Worm (Caenorhabditis elegans) whole organism, dauer: ENCODE results near the gene sbp-1.

ENCODE experiments used
- unc-62 ChIP-seq: sonication (generic microtip); optimal IDR thresholded peaks from 2 replicates; lab custom pipeline; 2017; ENCODE audit warnings: missing biosample characterization, missing genetic modification reagents, missing genetic modification characterization

The sbp-1 gene

DNA sequence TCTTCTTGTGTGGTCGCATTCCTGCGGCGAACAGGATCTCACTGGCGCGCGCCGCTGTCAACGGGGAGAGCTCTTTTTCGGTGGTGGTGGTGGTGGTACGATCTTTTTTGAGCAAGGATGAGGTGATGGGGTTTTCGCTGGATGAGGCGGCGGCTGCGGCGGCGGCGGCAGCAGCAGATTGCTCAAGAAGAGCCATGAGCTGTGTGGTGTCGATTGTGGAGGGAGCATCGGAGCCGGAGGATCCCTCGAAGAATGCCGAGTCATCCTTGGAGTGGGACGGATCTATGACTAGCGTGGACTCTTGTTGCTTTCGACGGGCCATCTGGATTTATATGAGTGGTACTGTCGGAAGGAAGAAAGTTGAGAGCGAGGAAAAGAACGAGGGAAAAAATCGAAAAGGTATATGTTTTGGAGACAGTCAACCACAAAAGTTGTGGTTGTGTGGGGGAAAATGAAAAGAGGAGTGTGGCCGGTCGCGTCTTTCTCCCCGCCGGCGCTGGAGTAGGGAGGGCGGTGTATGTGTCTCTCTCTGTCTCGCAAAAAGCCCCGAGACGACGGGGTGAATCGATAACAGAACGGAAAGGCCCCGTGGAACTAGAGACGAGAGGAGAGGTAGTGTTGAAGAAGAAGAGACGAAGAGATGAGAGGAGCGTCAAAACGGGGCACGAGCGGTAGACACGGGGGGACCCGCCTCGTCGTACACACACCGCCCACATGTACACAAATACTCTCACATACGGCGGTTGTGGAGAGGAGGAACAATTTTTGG, 24.2 kb upstream of the sbp-1 start:
- TF ChIP-seq unc-62 = no peak

DNA sequence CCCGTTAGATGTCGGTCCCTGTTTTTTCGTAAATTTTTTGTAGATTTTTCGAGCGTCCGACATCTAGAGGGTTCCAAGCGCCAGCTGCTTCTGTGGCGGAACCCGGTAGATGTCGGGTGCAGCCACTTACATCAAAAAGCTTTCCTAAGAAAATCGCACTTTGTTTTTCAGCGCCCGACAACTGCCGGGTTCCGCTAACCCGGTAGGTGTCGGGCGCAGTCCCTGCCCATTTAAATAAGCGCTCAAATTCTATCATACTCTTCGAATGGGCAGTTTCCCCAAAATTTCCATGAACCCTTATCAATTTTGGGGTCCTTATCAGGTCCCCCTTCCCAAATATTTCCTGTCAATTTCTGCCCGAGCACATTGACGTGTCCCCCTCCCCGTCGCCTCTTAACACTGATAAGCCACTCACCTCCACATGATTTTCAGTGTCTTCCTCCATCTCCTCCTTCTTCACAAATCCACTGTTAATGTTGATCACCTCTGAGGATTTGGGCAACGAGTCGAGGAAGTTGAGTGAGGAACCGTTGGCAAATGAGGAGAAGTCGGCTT, 23.1 kb upstream of the sbp-1 start:
- TF ChIP-seq unc-62 = no peak

DNA sequence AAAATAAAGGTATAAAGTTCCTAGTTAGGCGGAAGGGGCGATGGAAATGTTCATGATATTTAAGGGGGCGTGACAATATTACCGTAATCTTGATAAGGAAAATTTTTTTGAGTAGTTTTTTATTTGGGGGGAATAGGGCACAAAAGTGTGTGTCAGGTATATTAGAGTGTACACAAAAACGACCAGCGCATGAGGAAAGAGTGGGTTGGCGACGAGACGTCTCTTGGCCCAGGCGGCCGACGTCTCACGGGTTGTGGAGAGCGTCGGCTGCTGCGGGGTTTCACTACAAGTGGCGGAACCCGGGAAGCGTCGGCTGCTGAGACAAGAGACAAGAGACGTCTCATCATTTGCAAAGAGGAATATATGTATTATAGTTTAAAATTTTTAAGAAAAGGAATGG, 21.4 kb upstream of the sbp-1 start:
- no peak for TF ChIP-seq unc-62

DNA sequence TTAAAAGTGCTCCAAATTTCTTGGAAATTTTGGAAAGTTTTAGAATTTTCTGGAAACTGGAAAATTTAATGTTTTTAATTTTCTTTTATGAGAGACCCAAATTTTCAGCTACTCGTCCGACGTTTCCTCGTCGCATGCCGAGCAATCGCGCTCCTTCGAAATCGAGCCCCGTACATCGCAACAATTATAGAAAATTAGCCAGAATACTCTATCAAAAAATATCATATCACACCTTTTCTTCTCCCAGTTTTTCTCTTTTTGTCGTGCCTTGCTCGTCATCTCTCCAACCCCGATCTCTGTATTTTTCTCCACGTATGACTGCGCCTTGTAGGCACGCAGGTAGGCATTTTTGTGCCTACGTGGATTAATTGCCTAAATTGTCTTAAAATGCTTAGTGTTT, 20.0 kb upstream of the sbp-1 start:
- TF ChIP-seq unc-62 = no peak

DNA sequence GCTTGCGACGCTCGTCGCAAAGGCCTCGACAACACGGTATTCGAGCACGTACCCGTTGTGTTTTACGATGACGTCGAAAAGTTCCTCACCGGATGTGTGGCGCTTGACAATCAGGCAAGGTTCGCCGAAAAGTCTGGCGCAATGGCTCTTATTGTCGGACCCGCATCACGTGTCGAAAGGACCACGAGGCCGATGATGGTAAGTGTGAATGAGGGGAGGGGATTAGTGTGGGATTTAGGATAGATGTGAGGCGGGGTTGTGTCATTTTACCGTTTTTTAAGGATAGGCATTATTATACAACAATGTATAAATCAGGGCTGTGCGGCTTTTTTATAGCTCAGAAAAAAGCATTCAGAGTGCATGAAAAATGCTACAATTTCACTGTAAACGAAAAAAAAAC, 17.4 kb upstream of the sbp-1 start:
- TF ChIP-seq unc-62 = no peak

DNA sequence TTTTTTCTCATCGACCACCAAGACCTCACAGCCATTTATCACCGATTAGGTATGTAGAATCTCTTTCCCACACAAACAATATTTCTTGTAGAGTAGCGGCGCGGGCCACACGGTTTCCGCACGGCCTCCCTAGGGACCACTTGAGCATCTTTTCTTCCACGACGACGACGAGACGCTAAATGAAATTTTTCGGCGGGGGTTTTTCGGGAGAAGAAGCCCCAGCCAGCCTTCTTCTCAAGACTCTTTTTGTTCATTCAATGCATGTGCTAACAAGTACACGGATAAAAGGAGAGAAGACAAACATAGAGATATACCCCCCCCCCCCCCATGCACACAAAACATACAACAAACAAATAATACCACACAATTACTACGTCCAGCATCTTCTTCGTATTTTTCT, 16.7 kb upstream of the sbp-1 start:
- TF ChIP-seq unc-62 = no peak

DNA sequence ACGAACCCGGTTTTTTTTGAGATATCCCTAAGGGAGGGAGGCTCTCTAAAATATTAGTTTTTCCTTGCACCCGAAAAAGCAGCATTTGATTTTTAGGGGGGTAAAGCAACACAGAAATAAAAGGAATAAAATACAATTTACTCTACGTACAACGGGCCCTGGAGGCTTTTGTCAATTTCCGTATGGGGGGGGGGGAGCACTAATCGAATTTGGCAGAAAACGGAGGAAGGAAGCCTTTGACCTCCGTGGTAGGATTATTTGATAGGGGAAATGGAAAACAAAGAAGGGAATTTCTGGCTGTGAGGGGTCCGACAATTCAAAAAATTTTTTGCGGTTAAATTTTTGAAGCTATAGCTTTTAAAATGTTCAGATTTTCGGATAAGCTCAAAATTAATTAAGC, 15.5 kb upstream of the sbp-1 start:
- no peak for TF ChIP-seq unc-62

DNA sequence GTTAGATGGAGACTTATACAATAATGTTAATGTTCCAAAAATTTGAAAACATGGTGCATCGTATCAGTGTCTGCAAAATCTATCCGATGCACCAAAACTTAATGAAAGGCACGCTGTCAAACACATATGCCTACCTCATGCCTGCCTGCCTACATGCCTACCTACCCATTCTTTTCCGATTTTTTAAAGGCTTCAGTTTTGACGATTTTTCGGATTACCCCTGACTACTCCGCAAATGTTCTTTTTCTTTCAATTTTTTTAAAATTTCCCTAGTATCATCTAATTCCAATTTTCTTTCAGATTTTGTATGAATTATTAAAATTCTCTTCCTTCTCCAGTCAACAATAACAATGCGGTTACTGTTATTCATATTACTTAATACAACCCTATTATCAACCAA, 14.2 kb upstream of the sbp-1 start, which contains the start of gene plr-1:
Gene plr-1 (plus strand): TSS at position 301 of the 400 bp plus-strand sequence.
- TF ChIP-seq unc-62 = no peak

DNA sequence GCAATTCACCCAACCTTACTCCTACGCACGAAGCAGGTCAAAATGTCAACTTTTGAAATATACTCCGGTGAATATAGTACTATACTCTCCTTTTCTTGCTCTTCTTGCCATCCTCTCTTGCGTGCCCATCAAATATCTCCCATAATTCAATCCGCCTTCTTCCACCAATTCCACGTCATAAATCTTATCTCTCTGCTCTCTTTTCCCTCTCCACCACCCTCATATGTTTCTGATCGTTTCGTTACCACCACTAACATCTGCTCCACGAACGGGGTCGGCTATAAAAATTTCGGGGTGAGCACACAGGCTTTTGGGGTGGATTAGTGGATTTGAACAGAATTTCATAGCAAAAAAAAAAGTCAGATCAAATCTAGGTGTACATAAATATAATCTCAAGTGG, 11.6 kb upstream of the sbp-1 start:
- no peak for TF ChIP-seq unc-62

DNA sequence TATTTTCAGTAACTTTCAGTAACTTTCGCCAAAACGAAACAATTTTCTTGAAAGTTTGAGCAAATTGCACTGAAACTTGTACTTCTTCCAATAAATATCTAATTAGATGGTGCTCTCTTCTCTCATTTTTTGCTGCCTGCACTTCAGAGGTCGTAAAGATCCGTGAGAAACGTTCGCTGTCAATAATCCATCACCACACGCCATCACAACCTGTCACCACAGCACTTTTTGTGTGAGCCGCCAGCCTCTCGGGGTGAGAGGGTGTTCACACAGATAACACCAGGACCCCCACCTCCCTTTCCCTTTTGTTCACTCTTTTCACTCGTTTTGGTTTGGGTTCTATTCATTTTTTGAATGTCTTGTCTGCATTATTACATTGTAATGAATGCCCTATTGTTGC, 10.2 kb upstream of the sbp-1 start:
- no peak for TF ChIP-seq unc-62

DNA sequence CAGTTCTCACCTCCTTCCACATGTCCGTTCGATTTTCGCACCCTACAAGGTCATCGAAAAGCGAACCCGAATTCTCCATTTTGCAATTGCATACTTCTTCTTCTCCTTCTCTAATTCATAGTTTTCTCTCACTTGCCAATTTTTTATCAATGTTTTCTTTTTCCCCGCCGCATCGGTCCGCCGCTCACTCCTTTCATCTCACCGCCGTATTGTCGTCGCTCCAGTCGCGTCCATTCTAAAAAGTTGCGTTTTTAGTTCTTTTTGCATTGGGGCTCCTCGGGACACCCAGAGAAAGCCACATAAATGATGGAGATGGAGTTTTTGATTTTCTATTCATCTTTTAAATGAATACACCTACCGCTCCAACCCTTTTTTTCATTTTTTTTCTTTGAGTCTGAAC, 9.0 kb upstream of the sbp-1 start:
- TF ChIP-seq unc-62 = no peak

DNA sequence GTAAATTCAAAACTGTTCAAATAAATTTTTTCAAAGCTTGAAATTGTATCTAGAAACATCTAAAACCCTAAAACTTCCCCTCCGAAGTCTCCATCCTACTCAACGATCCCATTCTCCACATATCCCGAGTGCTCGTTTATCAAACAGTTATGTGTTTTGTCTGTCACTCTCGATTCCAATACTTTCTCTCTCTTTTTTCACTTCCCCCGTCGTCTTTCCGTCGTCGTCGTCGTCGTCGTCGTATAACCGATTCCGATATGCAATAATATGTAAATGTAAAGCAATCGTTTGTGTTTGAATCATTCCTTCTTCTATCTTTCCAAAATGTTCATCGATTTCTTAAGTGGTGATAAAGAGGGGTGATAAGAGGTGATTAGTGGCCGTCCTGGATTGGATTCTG, 6.0 kb upstream of the sbp-1 start:
- no peak for TF ChIP-seq unc-62

DNA sequence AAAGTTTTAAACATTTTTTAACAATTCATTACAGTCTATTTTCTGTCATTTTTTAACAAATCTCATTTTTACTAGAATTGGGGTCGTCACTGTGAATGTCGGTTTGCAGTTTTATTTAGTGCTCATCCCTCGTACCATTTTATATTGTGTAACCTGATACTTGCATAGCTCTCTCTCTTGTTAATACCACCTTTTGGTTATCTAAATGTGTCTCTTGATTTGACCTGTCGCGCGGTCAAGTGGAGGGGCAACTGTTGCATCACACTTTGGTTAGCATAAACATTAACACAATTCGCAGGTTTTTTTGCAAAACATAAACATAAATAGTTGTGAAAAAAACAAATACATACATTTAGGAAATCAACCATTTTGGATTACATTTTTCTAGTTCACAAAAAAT, 4.5 kb upstream of the sbp-1 start:
- TF ChIP-seq unc-62 = no peak

DNA sequence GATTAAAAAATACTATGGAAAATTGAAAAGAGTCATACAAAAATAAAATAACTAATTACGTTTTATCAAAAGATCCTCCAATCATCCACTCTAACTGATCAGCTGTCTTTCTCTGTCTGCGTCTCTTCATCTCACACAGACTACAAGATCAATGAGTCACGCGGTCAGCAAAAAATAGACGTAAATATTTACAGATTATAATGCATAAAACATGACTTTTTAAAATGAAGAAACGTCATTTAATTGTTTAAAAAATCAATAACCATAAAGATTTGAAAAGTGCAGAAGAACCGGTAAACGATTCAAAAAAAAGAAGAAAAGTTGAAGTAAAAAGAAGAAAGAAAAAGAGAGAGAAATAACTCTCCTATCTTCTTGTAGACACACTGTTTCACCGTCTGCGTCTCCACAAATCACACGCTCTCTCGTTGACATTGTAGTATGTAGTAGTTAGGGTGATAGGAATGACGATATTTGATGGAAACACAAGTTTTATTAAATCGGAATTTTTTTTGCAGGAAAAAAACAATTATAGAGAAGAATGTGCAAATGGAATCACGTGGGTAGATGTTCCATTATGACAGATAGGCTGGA, 2.5 kb upstream of the sbp-1 start:
- no peak for TF ChIP-seq unc-62

DNA sequence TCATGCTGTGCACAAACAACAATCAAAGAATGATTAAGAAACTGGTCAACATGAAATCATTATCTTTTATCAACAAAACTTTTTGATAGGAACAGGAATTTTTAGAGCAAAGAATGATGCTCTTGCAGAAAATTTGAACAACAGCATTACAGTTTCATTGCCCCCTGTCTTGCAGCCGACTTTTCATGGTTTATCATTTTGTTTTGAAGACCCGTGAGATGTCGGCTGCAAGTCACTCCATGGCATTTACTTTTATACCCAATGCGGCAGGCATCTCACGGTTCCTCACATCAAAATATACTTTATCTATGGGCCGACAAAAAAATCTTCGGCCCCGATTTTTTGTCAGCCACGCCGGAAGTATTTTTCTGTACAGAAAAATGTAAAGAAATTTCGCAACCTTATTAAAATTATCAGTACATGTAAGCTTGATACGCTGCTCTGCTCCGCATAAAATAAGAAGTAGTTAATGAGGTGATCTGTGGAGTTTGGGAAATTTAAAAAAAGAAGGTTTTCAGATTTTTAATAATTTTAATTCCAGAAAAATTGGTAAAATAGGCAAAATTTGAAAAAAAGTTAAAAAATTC, 1.1 kb upstream of the sbp-1 start:
- TF ChIP-seq unc-62 = no peak

DNA sequence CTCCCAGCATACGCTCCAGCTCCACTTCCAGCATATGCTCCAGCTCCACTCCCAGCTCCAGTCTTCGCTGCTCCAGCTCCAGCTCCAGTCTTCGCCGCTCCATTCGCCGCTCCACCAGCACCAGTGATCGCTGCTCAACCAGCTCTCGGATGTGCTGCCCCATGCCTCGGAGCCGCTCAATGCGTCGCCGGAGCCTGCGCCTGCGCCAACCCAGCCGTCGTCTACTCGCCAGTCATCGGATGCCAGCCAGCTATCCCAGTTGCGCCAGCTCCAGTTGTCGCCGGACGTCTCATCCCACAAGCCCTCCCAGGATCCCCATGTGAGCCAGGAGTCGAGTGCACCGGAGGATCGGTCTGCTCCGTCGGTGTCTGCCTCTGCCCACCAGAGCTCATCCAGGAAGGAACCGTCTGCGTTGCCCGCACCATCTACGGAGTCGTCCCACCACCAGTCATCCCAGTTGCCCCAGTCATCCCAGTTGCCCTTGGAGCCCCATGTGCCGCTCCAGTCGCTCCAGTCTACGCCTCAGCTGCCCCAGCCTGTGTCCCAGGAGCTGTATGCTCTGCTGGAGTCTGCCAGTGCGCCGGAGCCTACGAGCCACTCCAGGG, 14.7 kb downstream of the sbp-1 start:
- no peak for TF ChIP-seq unc-62

DNA sequence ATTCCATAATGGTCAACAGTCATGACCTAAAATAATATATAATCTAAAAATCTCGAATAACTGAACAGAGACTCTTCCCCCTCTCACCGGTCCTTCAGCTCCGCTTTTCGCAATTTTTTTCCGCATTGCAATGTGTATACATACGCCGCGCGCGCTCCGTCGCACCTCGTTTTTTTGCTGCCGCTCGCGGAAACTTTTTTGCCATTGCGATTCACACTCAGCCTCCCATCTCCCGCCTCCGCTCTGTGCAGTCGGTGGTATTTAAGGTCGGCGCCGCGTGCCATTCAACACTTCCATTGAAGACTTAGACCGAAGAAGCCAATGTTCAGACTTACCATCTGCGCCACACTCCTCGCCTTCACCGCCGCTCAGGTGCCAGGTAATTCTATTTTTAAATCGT, 15.5 kb downstream of the sbp-1 start, which contains the start of gene idpc-1:
Gene idpc-1 (plus strand): TSS at position 301 of the 400 bp plus-strand sequence.
- no peak for TF ChIP-seq unc-62
